Worm (Caenorhabditis elegans) whole organism, L4 larva: ENCODE results near the gene clec-222.

Experiments used
- aha-1 ChIP-seq: fragments of 150-350 bp; peaks from one replicate; lab custom pipeline; 2014; ENCODE audit warnings: missing biosample characterization, missing genetic modification characterization
- ctbp-1 ChIP-seq: fragments of 200-800 bp; sonication (Bioruptor generic); IDR thresholded peaks from 2 replicates; pipeline ENCODE4 v1.3.6; 2022; ENCODE audit warnings: missing genetic modification reagents, missing genetic modification characterization, missing compliant biosample characterization
- dve-1 ChIP-seq: sonication (generic microtip); optimal IDR thresholded peaks from 2 replicates; lab custom pipeline; 2017; ENCODE audit warnings: antibody characterized with exemption, mild to moderate bottlenecking, missing genetic modification characterization, missing compliant biosample characterization; ENCODE audit not compliant: insufficient read depth
- fkh-10 ChIP-seq: fragments of 150-350 bp; optimal IDR thresholded peaks from 2 replicates; lab custom pipeline; 2014; ENCODE audit warnings: missing biosample characterization, missing genetic modification reagents, missing genetic modification characterization
- gei-8 ChIP-seq: fragments of 200-800 bp; sonication (Bioruptor generic); optimal IDR thresholded peaks from 2 replicates; lab custom pipeline; 2018; ENCODE audit warnings: mild to moderate bottlenecking, missing genetic modification characterization, missing compliant biosample characterization
- lin-38 ChIP-seq: fragments of 200-800 bp; sonication (Bioruptor generic); IDR thresholded peaks from 2 replicates; pipeline ENCODE4 v1.3.6; 2022; ENCODE audit warnings: missing genetic modification reagents, missing genetic modification characterization, missing compliant biosample characterization
- lsy-2 ChIP-seq, 2 experiments: fragments of 150-350 bp in 1 of 2; sonication (generic microtip) in 1 of 2; optimal IDR thresholded peaks; 2 replicates each; lab custom pipeline; 2014 to 2017; ENCODE audit warnings: missing biosample characterization in 2 of 2, missing genetic modification characterization in 2 of 2
- mdl-1 ChIP-seq, 2 experiments: fragments of 150-350 bp in 1 of 2; sonication (generic microtip) in 1 of 2; optimal IDR thresholded peaks; 2 replicates each; lab custom pipeline; 2014 to 2017; ENCODE audit warnings: missing biosample characterization in 2 of 2, missing genetic modification characterization in 2 of 2
- mxl-2 ChIP-seq: fragments of 200-800 bp; sonication (Bioruptor generic); conservative IDR thresholded peaks from 2 replicates; pipeline ENCODE4 v1.3.6; 2022; ENCODE audit warnings: missing genetic modification reagents, missing genetic modification characterization, missing compliant biosample characterization
- pha-4 ChIP-seq, 2 experiments: fragments of 150-350 bp in 1 of 2; fragments of 200-800 bp in 1 of 2; sonication (Bioruptor generic) in 1 of 2; IDR thresholded peaks in 1 of 2; optimal IDR thresholded peaks in 1 of 2; 2 replicates each; pipeline versions ENCODE4 v1.3.6 to Lab custom; 2014 to 2022; ENCODE audit warnings: missing genetic modification characterization in 2 of 2, missing genetic modification reagents in 2 of 2, missing biosample characterization in 1 of 2, missing compliant biosample characterization in 1 of 2
- pqm-1 ChIP-seq: sonication (generic microtip); optimal IDR thresholded peaks from 2 replicates; lab custom pipeline; 2017; ENCODE audit warnings: missing biosample characterization, missing genetic modification characterization
- skn-1 ChIP-seq: fragments of 150-350 bp; optimal IDR thresholded peaks from 2 replicates; lab custom pipeline; 2014; ENCODE audit warnings: missing biosample characterization, missing genetic modification characterization
- snpc-1.2 ChIP-seq: fragments of 200-800 bp; sonication (Bioruptor generic); IDR thresholded peaks from 2 replicates; pipeline ENCODE4 v1.3.6; 2022; ENCODE audit warnings: missing genetic modification reagents, missing genetic modification characterization, missing compliant biosample characterization
- unc-62 ChIP-seq, 3 experiments: fragments of 150-350 bp in 1 of 3; sonication (generic microtip); optimal IDR thresholded peaks in 2 of 3; peaks in 1 of 3; 1 replicate in 1 of 3; 2 replicates in 2 of 3; lab custom pipeline; 2014 to 2017; ENCODE audit warnings: missing biosample characterization in 3 of 3, missing genetic modification characterization in 3 of 3, missing genetic modification reagents in 3 of 3, missing genotype in 1 of 3

DNA sequence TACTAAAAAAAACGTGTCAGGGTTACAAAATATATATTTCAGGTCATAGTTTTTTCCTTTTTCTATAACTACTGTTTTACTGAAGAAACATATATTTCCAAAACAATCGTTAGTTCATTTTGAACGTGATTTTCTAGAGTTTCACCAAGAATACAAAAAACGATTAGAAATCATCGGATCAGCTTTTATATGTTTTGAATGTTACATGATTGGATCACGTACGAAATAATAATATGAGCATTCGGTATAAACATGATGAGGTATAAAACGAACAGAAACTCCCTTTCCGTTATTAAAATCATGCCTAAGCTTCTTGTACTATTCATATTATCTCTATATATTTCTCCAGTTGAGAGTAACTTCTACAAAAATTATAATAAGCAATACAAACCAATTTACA lies 1.7 kb downstream of the clec-222 start, which contains the start of gene clec-223:
- no peak for TF ChIP-seq fkh-10 (GFP tag; lab: Kevin White, UChicago)
- no peak for TF ChIP-seq mdl-1 (tag; optimal IDR thresholded peaks at IDR 0.05; lab: Kevin White, UChicago)
- no peak for TF ChIP-seq skn-1 (tag; lab: Kevin White, UChicago)
- TF ChIP-seq mxl-2 (GFP tag; lab: Robert Waterston, UW): no peak
- TF ChIP-seq snpc-1.2: no peak
- TF ChIP-seq lin-38 (GFP tag; lab: Robert Waterston, UW): no peak
- no peak for TF ChIP-seq unc-62 (GFP tag; optimal IDR thresholded peaks at IDR 0.05 in 1 of 2; lab: Kevin White, UChicago)
- no peak for TF ChIP-seq unc-62 (tag; optimal IDR thresholded peaks at IDR 0.05; lab: Kevin White, UChicago)
- TF ChIP-seq ctbp-1 (GFP tag; lab: Robert Waterston, UW): no peak
- TF ChIP-seq pqm-1 (tag; lab: Kevin White, UChicago): no peak
- no peak for TF ChIP-seq pha-4 (GFP tag; IDR thresholded peaks at IDR 0.05; lab: Robert Waterston, UW)
- no peak for TF ChIP-seq pha-4 (tag; optimal IDR thresholded peaks at IDR 0.05; lab: Kevin White, UChicago)
- TF ChIP-seq dve-1: no peak
- TF ChIP-seq aha-1 (tag; lab: Kevin White, UChicago): no peak
- TF ChIP-seq lsy-2 (tag; optimal IDR thresholded peaks at IDR 0.05; lab: Kevin White, UChicago): no peak
- no peak for TF ChIP-seq gei-8 (GFP tag; lab: Kevin White, UChicago)
